Worm (Caenorhabditis elegans): ENCODE measurements around the gene nhr-227.
"Not testable (repeated sequence)": the region's sequence is repeated elsewhere in the genome, so short reads cannot be mapped to it uniquely, and the experiment has no call there.

Gene nhr-227

DNA sequence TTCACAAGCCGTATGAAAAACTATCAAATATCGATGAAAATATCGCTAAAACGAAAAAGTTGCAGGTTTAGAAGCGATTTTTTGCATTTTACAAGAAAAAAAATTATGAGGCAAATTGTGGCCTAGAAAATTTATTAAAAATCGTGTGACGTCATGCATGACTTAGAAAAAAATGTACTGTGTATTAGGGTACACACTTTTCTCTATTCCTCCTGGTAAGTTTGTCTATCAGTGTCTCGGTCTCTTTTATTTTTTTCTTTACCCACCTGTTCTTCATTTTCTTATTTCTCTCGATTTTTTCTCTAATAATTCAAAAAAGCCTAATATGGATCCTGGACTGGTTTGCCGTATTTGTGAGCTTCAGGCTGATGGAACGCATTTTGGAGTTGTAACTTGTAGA lies at the start of gene nhr-227:
Gene nhr-227, plus strand, starts transcription at position 326 of the 400 bp plus-strand sequence.
- TF ChIP-seq ref-1 (GFP tag; conservative IDR thresholded peaks at IDR 0.05), result no peak
- TF ChIP-seq ztf-29 (GFP tag; IDR thresholded peaks at IDR 0.05), result no peak
- TF ChIP-seq flt-1 (GFP tag; IDR thresholded peaks at IDR 0.05), result no peak
- no peak for TF ChIP-seq klf-2 (GFP tag; conservative IDR thresholded peaks at IDR 0.05)
- TF ChIP-seq med-1 (GFP tag; optimal IDR thresholded peaks at IDR 0.05; ENCODE audit: insufficient read depth), result no peak
- TF ChIP-seq tab-1 (GFP tag; IDR thresholded peaks at IDR 0.05), result no peak
- TF ChIP-seq ztf-23 (GFP tag; IDR thresholded peaks at IDR 0.05), result no peak
- TF ChIP-seq cog-1 (tag; optimal IDR thresholded peaks at IDR 0.05), result no peak
- TF ChIP-seq T22C8.4 (GFP tag; IDR thresholded peaks at IDR 0.05), result no peak

DNA sequence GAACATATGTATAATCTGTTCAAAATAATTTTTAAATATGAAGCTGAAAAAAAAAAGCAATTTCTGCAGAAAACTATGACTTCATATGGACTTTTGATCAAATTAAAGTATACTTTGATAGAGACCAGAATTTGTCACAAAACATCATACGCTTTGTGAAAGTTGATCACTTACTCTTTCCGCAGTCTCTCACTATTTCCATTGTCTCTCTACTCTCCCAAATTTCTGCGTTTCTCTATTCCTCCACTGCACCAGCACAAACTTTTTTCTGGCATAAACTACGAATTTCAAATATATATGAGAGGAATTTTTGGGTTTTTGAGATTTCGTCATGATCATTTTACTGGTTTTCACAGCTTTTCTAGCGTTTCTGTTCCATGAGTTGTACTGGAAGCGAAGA lies 49.4 kb upstream of the nhr-227 start, which contains the start of gene cyp-33C4:
Gene cyp-33C4, plus strand, starts transcription at position 293 of the 400 bp plus-strand sequence.
- TF ChIP-seq T22C8.4 (GFP tag; IDR thresholded peaks at IDR 0.05) (no peak), klf-2 (GFP tag; conservative IDR thresholded peaks at IDR 0.05) (no peak), med-1 (GFP tag; optimal IDR thresholded peaks at IDR 0.05; ENCODE audit: insufficient read depth) (no peak), flt-1 (GFP tag; IDR thresholded peaks at IDR 0.05) (no peak), ztf-23 (GFP tag; IDR thresholded peaks at IDR 0.05) (no peak), tab-1 (GFP tag; IDR thresholded peaks at IDR 0.05) (no peak), ztf-29 (GFP tag; IDR thresholded peaks at IDR 0.05) (no peak)

DNA sequence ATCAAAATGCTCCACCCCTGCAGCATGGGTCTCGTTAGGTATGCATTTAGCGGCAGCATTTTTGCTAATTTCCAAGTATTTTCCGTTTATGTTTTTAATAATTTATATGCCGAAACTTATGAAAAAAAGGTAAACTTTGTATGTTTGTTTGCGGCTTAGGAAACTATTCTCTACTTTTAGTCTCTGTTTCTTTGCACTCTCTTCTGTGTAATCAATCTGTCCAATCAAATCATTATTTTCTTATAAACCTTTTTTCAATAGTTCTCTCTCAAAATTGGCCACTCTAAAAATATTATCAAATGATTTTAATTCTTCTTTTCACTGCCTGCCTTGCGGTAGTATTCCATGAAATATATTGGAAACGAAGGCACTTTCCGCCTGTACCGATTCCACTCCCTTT lies 47.2 kb upstream of the nhr-227 start:
- TF ChIP-seq cog-1 (tag; optimal IDR thresholded peaks at IDR 0.05) (no peak), ztf-23 (GFP tag; IDR thresholded peaks at IDR 0.05) (no peak), tab-1 (GFP tag; IDR thresholded peaks at IDR 0.05) (no peak), ref-1 (GFP tag; conservative IDR thresholded peaks at IDR 0.05) (no peak), T22C8.4 (GFP tag; IDR thresholded peaks at IDR 0.05) (no peak)

DNA sequence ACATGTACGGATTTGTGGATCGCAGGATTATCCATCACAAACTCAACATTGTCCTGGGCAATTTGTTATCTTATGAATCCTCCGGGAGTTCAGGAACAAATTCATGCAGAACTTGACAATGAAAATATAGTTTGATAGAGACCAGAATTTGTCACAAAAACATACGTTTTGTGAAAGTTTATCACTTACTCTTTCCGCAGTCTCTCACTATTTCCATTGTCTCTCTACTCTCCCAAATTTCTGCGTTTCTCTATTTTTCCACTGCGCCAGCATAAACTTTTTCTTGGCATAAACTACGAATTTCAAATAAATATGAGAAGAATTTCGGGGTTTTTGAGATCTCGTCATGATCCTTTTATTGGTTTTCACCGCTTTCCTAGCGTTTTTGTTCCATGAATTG lies 42.6 kb upstream of the nhr-227 start, which contains the start of gene cyp-33C3:
Gene cyp-33C3, plus strand, starts transcription at position 149 of the 400 bp plus-strand sequence.
- TF ChIP-seq ztf-29 (GFP tag; IDR thresholded peaks at IDR 0.05) (no peak), cog-1 (tag; optimal IDR thresholded peaks at IDR 0.05) (no peak), klf-2 (GFP tag; conservative IDR thresholded peaks at IDR 0.05) (no peak), T22C8.4 (GFP tag; IDR thresholded peaks at IDR 0.05) (no peak), ztf-23 (GFP tag; IDR thresholded peaks at IDR 0.05) (no peak), med-1 (GFP tag; optimal IDR thresholded peaks at IDR 0.05; ENCODE audit: insufficient read depth) (no peak), ref-1 (GFP tag; conservative IDR thresholded peaks at IDR 0.05) (no peak), flt-1 (GFP tag; IDR thresholded peaks at IDR 0.05) (no peak), tab-1 (GFP tag; IDR thresholded peaks at IDR 0.05) (no peak)

DNA sequence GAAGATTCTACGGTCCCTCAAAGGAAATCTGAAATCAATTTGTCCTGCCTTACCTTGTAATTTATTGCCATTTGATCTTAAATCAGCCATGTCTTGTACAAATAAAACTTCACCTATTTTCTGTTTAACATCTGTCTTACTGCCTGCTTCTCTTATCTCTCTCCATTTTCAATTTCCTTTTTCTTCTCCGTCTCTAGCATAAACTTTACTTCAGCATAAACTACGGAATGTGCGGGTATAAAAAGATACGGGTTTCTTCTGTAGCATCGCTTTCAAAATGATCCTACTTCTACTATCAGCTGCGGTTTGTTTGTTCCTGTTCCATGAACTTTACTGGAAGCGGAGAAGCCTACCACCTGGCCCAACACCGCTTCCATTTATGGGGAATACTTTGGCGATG lies 40.5 kb upstream of the nhr-227 start, which contains the start of gene cyp-33C5:
Gene cyp-33C5, plus strand, starts transcription at position 254 of the 400 bp plus-strand sequence.
- TF ChIP-seq med-1 (GFP tag; optimal IDR thresholded peaks at IDR 0.05; ENCODE audit: insufficient read depth) (no peak), klf-2 (GFP tag; conservative IDR thresholded peaks at IDR 0.05) (no peak), flt-1 (GFP tag; IDR thresholded peaks at IDR 0.05) (no peak), tab-1 (GFP tag; IDR thresholded peaks at IDR 0.05) (no peak), ref-1 (GFP tag; conservative IDR thresholded peaks at IDR 0.05) (no peak), ztf-29 (GFP tag; IDR thresholded peaks at IDR 0.05) (no peak), T22C8.4 (GFP tag; IDR thresholded peaks at IDR 0.05) (no peak)

DNA sequence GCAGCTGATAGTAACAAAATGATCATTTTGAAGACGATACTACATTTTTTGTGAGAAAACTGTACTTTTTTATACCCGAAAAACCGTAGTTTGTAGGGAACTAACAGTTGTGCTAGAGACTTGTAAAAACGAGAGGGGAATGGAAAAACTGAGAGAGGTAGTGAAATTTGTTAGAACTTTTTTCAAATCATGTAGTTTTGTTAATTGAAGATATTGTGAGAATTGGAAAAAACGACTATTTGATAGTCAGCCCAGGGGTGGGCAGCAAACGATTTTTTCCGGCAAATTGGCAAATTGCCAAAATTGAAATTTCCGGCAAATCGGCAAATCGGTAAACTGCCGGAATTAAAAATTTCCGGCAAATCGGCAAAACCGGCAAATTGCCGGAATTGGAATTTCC lies 35.9 kb upstream of the nhr-227 start, which contains the start of gene cyp-33C6:
Gene cyp-33C6, minus strand, starts transcription at position 101 of the 400 bp plus-strand sequence.
- TF ChIP-seq ztf-29 (GFP tag; IDR thresholded peaks at IDR 0.05), result no peak
- no peak for TF ChIP-seq klf-2 (GFP tag; conservative IDR thresholded peaks at IDR 0.05)
- no peak for TF ChIP-seq cog-1 (tag; optimal IDR thresholded peaks at IDR 0.05)
- TF ChIP-seq ref-1 (GFP tag; conservative IDR thresholded peaks at IDR 0.05), result no peak
- no peak for TF ChIP-seq T22C8.4 (GFP tag; IDR thresholded peaks at IDR 0.05)

DNA sequence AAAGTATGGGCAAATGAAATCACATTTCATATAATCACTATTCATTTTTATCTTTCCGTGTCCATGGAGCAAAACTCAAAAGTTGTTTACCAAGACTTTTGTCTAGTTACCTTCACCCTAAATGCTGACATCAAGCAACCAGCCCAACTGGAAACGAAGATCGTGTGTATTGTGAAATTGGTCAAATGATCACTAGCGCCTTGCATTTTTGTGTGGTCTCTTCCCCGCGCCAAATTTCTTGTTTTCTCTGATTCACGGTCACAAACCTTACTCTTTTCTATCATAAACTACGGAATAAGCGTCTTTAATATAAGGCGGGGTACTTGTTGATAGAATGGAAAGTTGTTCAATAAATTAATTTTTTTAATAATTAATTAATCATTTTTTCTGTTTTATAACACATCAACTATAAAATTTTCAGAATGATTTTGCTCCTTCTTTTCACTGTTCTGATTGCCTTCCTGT lies 35.1 kb upstream of the nhr-227 start, which contains the start of gene cyp-33C7:
Gene cyp-33C7, plus strand, starts transcription at position 415 of the 465 bp plus-strand sequence.
- no peak for TF ChIP-seq klf-2 (GFP tag; conservative IDR thresholded peaks at IDR 0.05)
- no peak for TF ChIP-seq T22C8.4 (GFP tag; IDR thresholded peaks at IDR 0.05)
- no peak for TF ChIP-seq flt-1 (GFP tag; IDR thresholded peaks at IDR 0.05)
- TF ChIP-seq ztf-23 (GFP tag; IDR thresholded peaks at IDR 0.05), result no peak
- no peak for TF ChIP-seq ref-1 (GFP tag; conservative IDR thresholded peaks at IDR 0.05)
- no peak for TF ChIP-seq ztf-29 (GFP tag; IDR thresholded peaks at IDR 0.05)
- no peak for TF ChIP-seq med-1 (GFP tag; optimal IDR thresholded peaks at IDR 0.05; ENCODE audit: insufficient read depth)

DNA sequence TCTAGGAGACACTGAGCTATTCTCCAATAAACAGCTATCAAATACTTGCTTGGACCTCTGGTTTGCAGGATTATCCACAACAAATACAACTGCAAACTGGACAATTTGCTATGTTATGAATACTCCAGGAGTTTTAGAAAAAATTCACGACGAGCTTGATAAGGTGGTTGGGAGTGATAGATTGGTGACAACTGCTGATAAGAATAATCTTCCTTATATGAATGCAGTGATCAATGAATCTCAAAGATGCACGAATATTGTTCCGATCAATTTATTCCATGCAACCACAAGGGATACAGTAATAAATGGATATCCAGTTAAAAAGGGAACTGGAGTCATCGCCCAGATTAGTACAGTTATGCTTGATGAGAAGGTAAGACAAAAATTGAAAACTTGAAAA lies 33.5 kb upstream of the nhr-227 start:
- TF ChIP-seq T22C8.4 (GFP tag; IDR thresholded peaks at IDR 0.05) (no peak), cog-1 (tag; optimal IDR thresholded peaks at IDR 0.05) (no peak), ref-1 (GFP tag; conservative IDR thresholded peaks at IDR 0.05) (no peak), flt-1 (GFP tag; IDR thresholded peaks at IDR 0.05) (no peak), ztf-29 (GFP tag; IDR thresholded peaks at IDR 0.05) (no peak), tab-1 (GFP tag; IDR thresholded peaks at IDR 0.05) (no peak), med-1 (GFP tag; optimal IDR thresholded peaks at IDR 0.05; ENCODE audit: insufficient read depth) (no peak), ztf-23 (GFP tag; IDR thresholded peaks at IDR 0.05) (no peak), klf-2 (GFP tag; conservative IDR thresholded peaks at IDR 0.05) (no peak)

DNA sequence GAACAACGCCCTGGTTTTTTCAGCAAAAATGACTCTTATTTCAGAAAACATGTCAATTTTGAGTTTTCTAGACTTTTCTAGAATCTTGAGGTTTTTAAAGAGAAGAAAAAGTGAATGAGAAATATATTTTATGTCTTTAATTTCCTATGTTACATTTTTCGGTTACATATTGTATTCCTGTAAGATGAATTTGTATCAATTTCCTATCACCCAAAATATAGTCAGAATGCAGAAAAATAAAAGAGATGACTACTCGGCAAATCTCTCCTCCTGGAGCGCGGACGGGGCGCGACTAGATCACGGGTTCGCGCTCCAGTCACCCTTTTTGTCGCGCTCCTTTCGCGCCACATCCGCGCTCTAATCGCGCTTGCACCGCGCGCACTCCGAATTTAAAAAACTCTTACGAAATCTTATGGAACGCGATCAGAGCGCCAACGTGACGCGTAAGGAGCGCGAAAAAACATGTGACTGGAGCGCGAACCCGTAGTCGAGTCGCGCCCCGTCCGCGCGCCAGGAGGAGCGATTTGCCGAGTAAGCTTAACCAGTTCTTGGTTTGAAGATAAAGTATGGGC lies 30.6 kb upstream of the nhr-227 start, which contains the start of gene str-253:
Gene str-253, minus strand, starts transcription at position 51 of the 572 bp plus-strand sequence.
- TF ChIP-seq tab-1 (GFP tag; IDR thresholded peaks at IDR 0.05), result no peak
- TF ChIP-seq med-1 (GFP tag; optimal IDR thresholded peaks at IDR 0.05; ENCODE audit: insufficient read depth), result no peak
- TF ChIP-seq ztf-23 (GFP tag; IDR thresholded peaks at IDR 0.05), result no peak
- no peak for TF ChIP-seq ref-1 (GFP tag; conservative IDR thresholded peaks at IDR 0.05)
- TF ChIP-seq klf-2 (GFP tag; conservative IDR thresholded peaks at IDR 0.05), result no peak
- no peak for TF ChIP-seq cog-1 (tag; optimal IDR thresholded peaks at IDR 0.05)

DNA sequence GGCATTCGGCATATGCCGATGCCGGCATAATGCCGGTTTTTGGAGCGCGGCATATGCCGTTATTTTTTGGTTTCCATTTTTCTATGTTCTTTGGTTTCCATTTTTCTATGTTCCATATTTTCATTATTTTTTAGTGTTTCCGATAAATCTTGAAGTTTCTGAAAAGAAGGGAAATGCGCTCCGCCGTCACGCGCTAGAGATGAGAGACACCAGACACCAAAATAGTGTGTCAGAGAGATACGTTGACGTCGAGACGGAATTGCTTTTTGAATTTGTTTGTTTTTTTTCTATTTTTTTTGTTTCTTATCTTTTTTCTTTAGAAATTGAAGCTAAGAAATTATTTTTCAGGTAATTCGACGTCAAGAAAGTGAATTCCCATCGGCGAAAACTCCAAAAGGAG lies 30.0 kb upstream of the nhr-227 start, which contains the start of gene F41B5.1:
Gene F41B5.1, plus strand, starts transcription at position 343 of the 400 bp plus-strand sequence.
- not testable (repeated sequence) for TF ChIP-seq ztf-23 (GFP tag; IDR thresholded peaks at IDR 0.05); tab-1 (GFP tag; IDR thresholded peaks at IDR 0.05); ref-1 (GFP tag; conservative IDR thresholded peaks at IDR 0.05)

Measured in whole organism, midembryonic.